Fruit fly (Drosophila melanogaster) whole organism, embryonic: ENCODE data around the gene nol.
A peak's percentile ranks its signal among the peaks of the same experiment; 100 is the strongest.

Experiments
- ATbp ChIP-seq: fragments of 200-800 bp; sonication (Bioruptor generic); optimal IDR thresholded peaks from 2 replicates; lab custom pipeline; 2017; ENCODE audit warnings: missing biosample characterization, mild to moderate bottlenecking, missing genetic modification characterization, missing genetic modification reagents
- Antp ChIP-seq: fragments of 200-800 bp; sonication (Bioruptor generic); optimal IDR thresholded peaks from 3 replicates; lab custom pipeline; 2016; ENCODE audit warnings: missing biosample characterization, missing genetic modification characterization
- Blimp-1 ChIP-seq: fragments of 200-800 bp; sonication (Bioruptor generic); optimal IDR thresholded peaks from 3 replicates; lab custom pipeline; 2018; ENCODE audit warnings: missing biosample characterization, missing genetic modification characterization, mild to moderate bottlenecking, moderate library complexity, missing genetic modification reagents
- CG10462 ChIP-seq: fragments of 200-800 bp; sonication (Bioruptor generic); optimal IDR thresholded peaks from 2 replicates; lab custom pipeline; 2016; ENCODE audit warnings: missing biosample characterization, missing genetic modification characterization
- CG15601 ChIP-seq: fragments of 200-800 bp; sonication (Bioruptor generic); optimal IDR thresholded peaks from 3 replicates; lab custom pipeline; 2019; ENCODE audit warnings: missing biosample characterization, mild to moderate bottlenecking, missing genetic modification characterization, moderate library complexity
- CG1603 ChIP-seq: fragments of 200-800 bp; sonication (Bioruptor generic); optimal IDR thresholded peaks from 2 replicates; lab custom pipeline; 2019; ENCODE audit warnings: missing biosample characterization, mild to moderate bottlenecking, missing genetic modification characterization, moderate library complexity
- CG2678 ChIP-seq: fragments of 200-800 bp; sonication (Bioruptor generic); optimal IDR thresholded peaks from 3 replicates; lab custom pipeline; 2019; ENCODE audit warnings: missing biosample characterization, mild to moderate bottlenecking, missing genetic modification characterization, moderate library complexity
- CG30431 ChIP-seq: fragments of 200-800 bp; sonication (Bioruptor generic); optimal IDR thresholded peaks from 2 replicates; lab custom pipeline; 2017; ENCODE audit warnings: missing biosample characterization, missing genetic modification characterization
- CG3407 ChIP-seq: fragments of 200-800 bp; sonication (Bioruptor generic); optimal IDR thresholded peaks from 2 replicates; lab custom pipeline; 2018; ENCODE audit warnings: missing biosample characterization, mild to moderate bottlenecking, missing genetic modification characterization
- CG3726 ChIP-seq: fragments of 200-800 bp; sonication (Bioruptor generic); IDR thresholded peaks from 3 replicates; pipeline ENCODE4, ENCODE4 v1.3.6; 2022; ENCODE audit warnings: missing biosample characterization, missing genetic modification characterization
- CG3838 ChIP-seq: fragments of 200-800 bp; sonication (Bioruptor generic); optimal IDR thresholded peaks from 3 replicates; lab custom pipeline; 2016; ENCODE audit warnings: missing biosample characterization, missing genetic modification characterization
- CG6791 ChIP-seq: fragments of 200-800 bp; sonication (Bioruptor generic); IDR thresholded peaks from 3 replicates; pipeline ENCODE4 v1.3.6; 2022; ENCODE audit warnings: missing biosample characterization, missing genetic modification characterization; ENCODE audit not compliant: partially characterized antibody
- CG8765 ChIP-seq: fragments of 200-800 bp; sonication (Bioruptor generic); IDR thresholded peaks from 2 replicates; pipeline ENCODE4 v1.3.6; 2022; ENCODE audit warnings: missing biosample characterization, missing genetic modification characterization
- CG9797 ChIP-seq: fragments of 200-800 bp; sonication (Bioruptor generic); optimal IDR thresholded peaks from 3 replicates; lab custom pipeline; 2018; ENCODE audit warnings: missing biosample characterization, mild to moderate bottlenecking, missing genetic modification characterization
- Camta ChIP-seq: fragments of 200-800 bp; sonication (Bioruptor generic); optimal IDR thresholded peaks from 2 replicates; lab custom pipeline; 2016; ENCODE audit warnings: missing biosample characterization, missing genetic modification characterization
- HLHmδ ChIP-seq: fragments of 200-800 bp; sonication (Bioruptor generic); optimal IDR thresholded peaks from 2 replicates; lab custom pipeline; 2018; ENCODE audit warnings: missing biosample characterization, mild to moderate bottlenecking, missing genetic modification characterization, moderate library complexity
- HmgZ ChIP-seq: fragments of 200-800 bp; sonication (Bioruptor generic); optimal IDR thresholded peaks from 2 replicates; lab custom pipeline; 2018; ENCODE audit warnings: missing biosample characterization, mild to moderate bottlenecking, missing genetic modification characterization
- Hr78 ChIP-seq, 2 experiments: fragments of 200-800 bp in 1 of 2; fragments of >200 bp in 1 of 2; sonication (Bioruptor generic) in 1 of 2; optimal IDR thresholded peaks; 2 replicates each; lab custom pipeline; 2017 to 2019; ENCODE audit warnings: missing biosample characterization in 2 of 2, missing genetic modification characterization in 2 of 2, mild to moderate bottlenecking in 1 of 2, moderate library complexity in 1 of 2
- Opbp ChIP-seq: fragments of 200-800 bp; sonication (Bioruptor generic); IDR thresholded peaks from 3 replicates; pipeline ENCODE4 v1.3.6; 2022; ENCODE audit warnings: missing biosample characterization, missing genetic modification characterization; ENCODE audit not compliant: partially characterized antibody
- Optix ChIP-seq: fragments of 200-800 bp; sonication (Bioruptor generic); IDR thresholded peaks from 3 replicates; pipeline ENCODE4 v1.3.6; 2022; ENCODE audit warnings: missing biosample characterization, missing genetic modification characterization
- Poxn ChIP-seq: fragments of 200-800 bp; sonication (Bioruptor generic); IDR thresholded peaks from 2 replicates; pipeline ENCODE4 v1.3.6; 2022; ENCODE audit warnings: missing biosample characterization, missing genetic modification characterization
- Ravus ChIP-seq: fragments of 200-800 bp; sonication (Bioruptor generic); IDR thresholded peaks from 2 replicates; pipeline ENCODE4 v1.3.6; 2022; ENCODE audit warnings: missing biosample characterization, missing genetic modification characterization
- Stat92E ChIP-seq, 3 experiments: fragments of >200 bp in 2 of 3; fragments of 200-800 bp in 1 of 3; sonication (Bioruptor generic) in 1 of 3; optimal IDR thresholded peaks; 2 replicates each; lab custom pipeline; 2017 to 2019; ENCODE audit warnings: missing biosample characterization in 3 of 3, missing genetic modification characterization in 3 of 3, mild to moderate bottlenecking in 1 of 3, moderate library complexity in 1 of 3
- Tbp ChIP-seq: fragments of >200 bp; optimal IDR thresholded peaks from 2 replicates; lab custom pipeline; 2018; ENCODE audit warnings: missing biosample characterization, missing genetic modification characterization
- abd-A ChIP-seq: fragments of 200-800 bp; sonication (Bioruptor generic); optimal IDR thresholded peaks from 3 replicates; lab custom pipeline; 2019; ENCODE audit warnings: missing biosample characterization, mild to moderate bottlenecking, missing genetic modification characterization, moderate library complexity
- bbx ChIP-seq: fragments of 200-800 bp; sonication (Bioruptor generic); IDR thresholded peaks from 2 replicates; pipeline ENCODE4 v1.3.6; 2022; ENCODE audit warnings: missing biosample characterization, missing genetic modification characterization; ENCODE audit not compliant: partially characterized antibody
- bcd ChIP-seq: fragments of 200-800 bp; sonication (Bioruptor generic); optimal IDR thresholded peaks from 2 replicates; lab custom pipeline; 2017; ENCODE audit warnings: missing biosample characterization, mild to moderate bottlenecking, missing genetic modification characterization
- bigmax ChIP-seq: fragments of 200-800 bp; sonication (Bioruptor generic); optimal IDR thresholded peaks from 2 replicates; lab custom pipeline; 2018; ENCODE audit warnings: missing biosample characterization, mild to moderate bottlenecking, missing genetic modification characterization
- cg ChIP-seq: fragments of 200-800 bp; sonication (Bioruptor generic); optimal IDR thresholded peaks from 3 replicates; lab custom pipeline; 2019; ENCODE audit warnings: missing biosample characterization, mild to moderate bottlenecking, missing genetic modification characterization, moderate library complexity
- dm ChIP-seq: fragments of 200-800 bp; sonication (Bioruptor generic); optimal IDR thresholded peaks from 3 replicates; lab custom pipeline; 2016; ENCODE audit warnings: missing biosample characterization, missing genetic modification characterization
- dmrt11E ChIP-seq: fragments of 200-800 bp; sonication (Bioruptor generic); optimal IDR thresholded peaks from 3 replicates; lab custom pipeline; 2018; ENCODE audit warnings: missing biosample characterization, mild to moderate bottlenecking, missing genetic modification characterization, moderate library complexity
- eve ChIP-seq, 2 experiments: fragments of >200 bp; optimal IDR thresholded peaks; 2 replicates each; lab custom pipeline; 2017; ENCODE audit warnings: missing biosample characterization in 2 of 2, missing genetic modification characterization in 2 of 2
- ftz-f1 ChIP-seq: fragments of 200-800 bp; sonication (Bioruptor generic); optimal IDR thresholded peaks from 2 replicates; lab custom pipeline; 2016; ENCODE audit warnings: missing biosample characterization, missing genetic modification characterization
- grn ChIP-seq: fragments of 200-800 bp; sonication (Bioruptor generic); optimal IDR thresholded peaks from 3 replicates; lab custom pipeline; 2017; ENCODE audit warnings: missing biosample characterization, missing genetic modification characterization
- gro ChIP-seq: fragments of 200-800 bp; sonication (Bioruptor generic); optimal IDR thresholded peaks from 2 replicates; lab custom pipeline; 2016; ENCODE audit warnings: missing biosample characterization, missing genetic modification characterization
- h ChIP-seq: fragments of >200 bp; optimal IDR thresholded peaks from 2 replicates; lab custom pipeline; 2017
- hkb ChIP-seq, 2 experiments: fragments of 200-800 bp in 1 of 2; fragments of >200 bp in 1 of 2; sonication (Bioruptor generic) in 1 of 2; IDR thresholded peaks in 1 of 2; optimal IDR thresholded peaks in 1 of 2; 2 replicates each; pipeline versions ENCODE4 v1.3.6 to Lab custom; 2017 to 2022; ENCODE audit warnings: missing biosample characterization in 1 of 2, missing genetic modification characterization in 1 of 2
- jing ChIP-seq: fragments of 200-800 bp; sonication (Bioruptor generic); optimal IDR thresholded peaks from 2 replicates; lab custom pipeline; 2018; ENCODE audit warnings: missing biosample characterization, mild to moderate bottlenecking, missing genetic modification characterization
- lbe ChIP-seq: fragments of 200-800 bp; sonication (Bioruptor generic); optimal IDR thresholded peaks from 2 replicates; lab custom pipeline; 2016; ENCODE audit warnings: missing biosample characterization, mild to moderate bottlenecking, missing genetic modification characterization
- lmd ChIP-seq: fragments of 200-800 bp; sonication (Bioruptor generic); IDR thresholded peaks from 2 replicates; pipeline ENCODE4 v1.3.6; 2022; ENCODE audit warnings: missing biosample characterization, missing genetic modification characterization
- mam ChIP-seq: fragments of 200-800 bp; sonication (Bioruptor generic); optimal IDR thresholded peaks from 3 replicates; lab custom pipeline; 2016; ENCODE audit warnings: missing biosample characterization, missing genetic modification characterization
- nom ChIP-seq: fragments of 200-800 bp; sonication (Bioruptor generic); optimal IDR thresholded peaks from 2 replicates; lab custom pipeline; 2017; ENCODE audit warnings: missing biosample characterization, missing genetic modification characterization, mild to moderate bottlenecking, moderate library complexity, missing genetic modification reagents
- pan ChIP-seq, 4 experiments: fragments of >200 bp in 3 of 4; fragments of 200-800 bp in 1 of 4; sonication (Bioruptor generic) in 1 of 4; optimal IDR thresholded peaks in 3 of 4; IDR thresholded peaks in 1 of 4; 2 replicates each; pipeline versions ENCODE4 v1.3.6 to Lab custom; 2017 to 2022; ENCODE audit warnings: missing biosample characterization in 2 of 4, missing genetic modification characterization in 2 of 4, mixed read lengths in 1 of 4
- run ChIP-seq: fragments of 200-800 bp; sonication (Bioruptor generic); optimal IDR thresholded peaks from 3 replicates; lab custom pipeline; 2018; ENCODE audit warnings: missing biosample characterization, mild to moderate bottlenecking, missing genetic modification characterization
- stc ChIP-seq: fragments of 200-800 bp; sonication (Bioruptor generic); IDR thresholded peaks from 2 replicates; pipeline ENCODE4 v1.3.6; 2022; ENCODE audit warnings: missing biosample characterization, missing genetic modification characterization
- trem ChIP-seq: fragments of 200-800 bp; optimal IDR thresholded peaks from 3 replicates; lab custom pipeline; 2019; ENCODE audit warnings: missing biosample characterization, mild to moderate bottlenecking, missing genetic modification characterization, moderate library complexity

Gene nol

dm6 chr3L:11130535-11130934, at the start of gene nol:
nol (plus strand) TSS chr3L:11130835.
- TF ChIP-seq hkb (optimal IDR thresholded peaks at IDR 0.05; lab: Kevin White, UChicago) (no peak), hkb (GFP tag; IDR thresholded peaks at IDR 0.05; lab: Robert Waterston, UW) (no peak), dmrt11E (tag; lab: Kevin White, UChicago) (no peak), jing (GFP tag; lab: Kevin White, UChicago) (no peak), lmd (no peak), HLHmδ (GFP tag; lab: Kevin White, UChicago) (no peak), CG8765 (GFP tag; lab: Robert Waterston, UW) (no peak), lbe (GFP tag; lab: Kevin White, UChicago) (no peak), trem (tag; lab: Kevin White, UChicago) (no peak), CG10462 (GFP tag; lab: Kevin White, UChicago) (no peak), run (no peak), Ravus (no peak), CG2678 (tag; lab: Kevin White, UChicago) (no peak), Opbp (GFP tag; lab: Robert Waterston, UW) (no peak), CG3726 (GFP tag; lab: Robert Waterston, UW) (no peak), ftz-f1 (GFP tag; lab: Kevin White, UChicago) (no peak), CG3838 (GFP tag; lab: Kevin White, UChicago) (no peak), ATbp (no peak), CG9797 (no peak), dm (no peak)

dm6 chr3L:11083605-11084004, 47.0 kb upstream of the nol start:
- peak; percentile 10 for TF ChIP-seq nom (GFP tag; lab: Kevin White, UChicago)
- TF ChIP-seq grn (GFP tag; lab: Kevin White, UChicago) = peak; percentile 73
- no peak for TF ChIP-seq eve (GFP tag; optimal IDR thresholded peaks at IDR 0.05; lab: Kevin White, UChicago)
- TF ChIP-seq cg (GFP tag; lab: Kevin White, UChicago) = peak; percentile 25
- peak; percentile 83 for TF ChIP-seq Blimp-1

- TF ChIP-seq CG3407 (GFP tag; lab: Kevin White, UChicago) (peak; percentile 94), HmgZ (peak; percentile 94), CG15601 (peak; percentile 98), run (peak; percentile 92), pan (optimal IDR thresholded peaks at IDR 0.05; lab: Kevin White, UChicago) (no peak), pan (GFP tag; optimal IDR thresholded peaks at IDR 0.05 in 1 of 2, IDR thresholded peaks at IDR 0.05 in 1 of 2) (peak in 1 of 2 experiments; percentile 98), abd-A (no peak), bbx (no peak), Tbp (GFP tag; lab: Kevin White, UChicago) (no peak), bigmax (GFP tag; lab: Kevin White, UChicago) (peak; percentile 28), Antp (GFP tag; lab: Kevin White, UChicago) (peak; percentile 92), h (lab: Kevin White, UChicago) (no peak), Stat92E (GFP tag; optimal IDR thresholded peaks at IDR 0.05; lab: Kevin White, UChicago) (peak in 1 of 3 experiments; percentile 97), mam (peak; percentile 92), CG30431 (GFP tag; lab: Kevin White, UChicago) (peak; percentile 92), Optix (GFP tag; lab: Robert Waterston, UW) (peak; percentile 86; the same call in 2 of the 3 replicates), Poxn (peak; percentile 53; the same call in 1 of the 2 replicates), Camta (peak; percentile 97), CG6791 (no peak), Hr78 (GFP tag; optimal IDR thresholded peaks at IDR 0.05; lab: Kevin White, UChicago) (peak in 1 of 2 experiments; percentile 91), gro (peak; percentile 82), bcd (peak; percentile 95), stc (GFP tag; lab: Robert Waterston, UW) (peak; percentile 95), CG1603 (tag; lab: Kevin White, UChicago) (peak; percentile 95)
Measured at dm6 chr3L:11084557-11085231, 45.9 kb upstream of the nol start.
